Worm (Caenorhabditis elegans) whole organism, L2 larva: ENCODE data around the gene T07A9.12.

Experiments used
- aly-2 ChIP-seq: fragments of 150-350 bp; optimal IDR thresholded peaks from 2 replicates; lab custom pipeline; 2014; ENCODE audit warnings: missing biosample characterization, missing genetic modification characterization
- blmp-1 ChIP-seq: sonication (generic microtip); optimal IDR thresholded peaks from 2 replicates; lab custom pipeline; 2017; ENCODE audit warnings: missing genetic modification characterization, mild to moderate bottlenecking, missing compliant biosample characterization, antibody characterized with exemption, moderate library complexity; ENCODE audit not compliant: insufficient read depth
- egl-27 ChIP-seq: sonication (generic microtip); optimal IDR thresholded peaks from 3 replicates; lab custom pipeline; 2017; ENCODE audit warnings: missing biosample characterization, missing genetic modification reagents, missing genetic modification characterization
- fos-1 ChIP-seq: fragments of 150-350 bp; optimal IDR thresholded peaks from 2 replicates; lab custom pipeline; 2014; ENCODE audit warnings: missing biosample characterization, missing genetic modification characterization
- gmeb-1 ChIP-seq: fragments of 150-350 bp; optimal IDR thresholded peaks from 2 replicates; lab custom pipeline; 2014; ENCODE audit warnings: missing biosample characterization, missing genetic modification characterization
- lin-11 ChIP-seq: fragments of 150-350 bp; sonication (generic microtip); optimal IDR thresholded peaks from 2 replicates; lab custom pipeline; 2014; ENCODE audit warnings: missing biosample characterization, missing genetic modification characterization, inconsistent platforms, mixed read lengths
- nhr-11 ChIP-seq: fragments of 150-350 bp; optimal IDR thresholded peaks from 2 replicates; lab custom pipeline; 2014; ENCODE audit warnings: missing biosample characterization, missing genetic modification characterization
- nhr-25 ChIP-seq: fragments of 150-350 bp; sonication (generic microtip); optimal IDR thresholded peaks from 3 replicates; lab custom pipeline; 2014; ENCODE audit warnings: missing biosample characterization, missing genetic modification characterization
- sma-3 ChIP-seq: sonication (generic microtip); optimal IDR thresholded peaks from 2 replicates; lab custom pipeline; 2016; ENCODE audit warnings: missing genetic modification reagents, missing genetic modification characterization, missing compliant biosample characterization
- snpc-4 ChIP-seq: fragments of 150-350 bp; optimal IDR thresholded peaks from 2 replicates; lab custom pipeline; 2014; ENCODE audit warnings: missing biosample characterization, missing genetic modification characterization
- unc-62 ChIP-seq: fragments of 150-350 bp; optimal IDR thresholded peaks from 2 replicates; lab custom pipeline; 2014; ENCODE audit warnings: missing biosample characterization, missing genetic modification reagents, missing genetic modification characterization

ce11 chrIV:462050-462449, 51.4 kb downstream of the T07A9.12 start:
- TF ChIP-seq gmeb-1 (tag; lab: Kevin White, UChicago) (no peak), fos-1 (tag; lab: Kevin White, UChicago) (no peak), nhr-11 (tag; lab: Kevin White, UChicago) (no peak), egl-27 (tag; lab: Kevin White, UChicago) (no peak), snpc-4 (no peak), sma-3 (GFP tag; lab: Kevin White, UChicago) (no peak), nhr-25 (tag; lab: Kevin White, UChicago) (no peak), unc-62 (no peak), blmp-1 (tag; lab: Kevin White, UChicago) (no peak), lin-11 (tag; lab: Kevin White, UChicago) (no peak), aly-2 (tag; lab: Kevin White, UChicago) (no peak)
